Worm (Caenorhabditis elegans) whole organism, midembryonic: ENCODE results near the gene W10C6.2.

ENCODE experiments used
- T22C8.4 ChIP-seq: fragments of 200-800 bp; sonication (Bioruptor generic); IDR thresholded peaks from 2 replicates; pipeline ENCODE4 v1.3.6; 2022; ENCODE audit warnings: missing genetic modification characterization, missing compliant biosample characterization
- cog-1 ChIP-seq: sonication (generic microtip); optimal IDR thresholded peaks from 2 replicates; lab custom pipeline; 2016; ENCODE audit warnings: missing genetic modification characterization, missing compliant biosample characterization
- flt-1 ChIP-seq: fragments of 200-800 bp; sonication (Bioruptor generic); IDR thresholded peaks from 2 replicates; pipeline ENCODE4 v1.3.6; 2022; ENCODE audit warnings: missing genetic modification characterization, missing compliant biosample characterization
- klf-2 ChIP-seq: fragments of 200-800 bp; sonication (Bioruptor generic); conservative IDR thresholded peaks from 2 replicates; pipeline ENCODE4 v1.3.6; 2022; ENCODE audit warnings: missing genetic modification reagents, missing genetic modification characterization, missing compliant biosample characterization
- med-1 ChIP-seq: sonication (generic microtip); optimal IDR thresholded peaks from 2 replicates; lab custom pipeline; 2017; ENCODE audit warnings: missing genetic modification characterization, mild to moderate bottlenecking, missing compliant biosample characterization, antibody characterized with exemption, missing genetic modification reagents; ENCODE audit not compliant: insufficient read depth
- ref-1 ChIP-seq: fragments of 200-800 bp; sonication (Bioruptor generic); conservative IDR thresholded peaks from 2 replicates; pipeline ENCODE4 v1.3.6; 2022; ENCODE audit warnings: missing genetic modification reagents, missing genetic modification characterization, missing compliant biosample characterization
- tab-1 ChIP-seq: fragments of 200-800 bp; sonication (Bioruptor generic); IDR thresholded peaks from 2 replicates; pipeline ENCODE4 v1.3.6; 2022; ENCODE audit warnings: missing genetic modification characterization, missing compliant biosample characterization
- ztf-23 ChIP-seq: fragments of 200-800 bp; sonication (Bioruptor generic); IDR thresholded peaks from 2 replicates; pipeline ENCODE4 v1.3.6; 2022; ENCODE audit warnings: missing genetic modification reagents, missing genetic modification characterization, missing compliant biosample characterization
- ztf-29 ChIP-seq: fragments of 200-800 bp; sonication (Bioruptor generic); IDR thresholded peaks from 2 replicates; pipeline ENCODE4 v1.3.6; 2022; ENCODE audit warnings: missing genetic modification reagents, missing genetic modification characterization, missing compliant biosample characterization

- no peak for TF ChIP-seq T22C8.4 (GFP tag; lab: Robert Waterston, UW)
- no peak for TF ChIP-seq klf-2 (GFP tag; lab: Robert Waterston, UW)
- no peak for TF ChIP-seq ztf-23 (GFP tag; lab: Robert Waterston, UW)
- TF ChIP-seq ref-1 = no peak
- TF ChIP-seq med-1 (GFP tag; lab: Kevin White, UChicago) = no peak
- no peak for TF ChIP-seq tab-1
- TF ChIP-seq flt-1 (GFP tag; lab: Robert Waterston, UW) = no peak
- TF ChIP-seq ztf-29 = no peak
- TF ChIP-seq cog-1 (tag; lab: Kevin White, UChicago) = no peak
These were observed 18.4 kb upstream of the W10C6.2 start, which contains the start of gene F40F8.4 for ce11 chrII:11140140-11140539.
